Fruit fly (Drosophila melanogaster) whole organism, embryonic: ENCODE data around the gene Gbs-76A.

ENCODE experiments used
- Abd-B ChIP-seq: fragments of 200-800 bp; sonication (Bioruptor generic); optimal IDR thresholded peaks from 2 replicates; lab custom pipeline; 2018; ENCODE audit warnings: missing biosample characterization, mild to moderate bottlenecking, missing genetic modification characterization, moderate library complexity
- Aef1 ChIP-seq: fragments of 200-800 bp; sonication (Bioruptor generic); IDR thresholded peaks from 3 replicates; pipeline ENCODE4 v1.3.6; 2022; ENCODE audit warnings: missing biosample characterization, missing genetic modification characterization
- CG10321 ChIP-seq: fragments of 200-800 bp; sonication (Bioruptor generic); IDR thresholded peaks from 2 replicates; pipeline ENCODE4 v1.3.6; 2022; ENCODE audit warnings: missing biosample characterization, missing genetic modification characterization
- CG10366 ChIP-seq: fragments of 200-800 bp; sonication (Bioruptor generic); IDR thresholded peaks from 2 replicates; pipeline ENCODE4 v1.3.6; 2022; ENCODE audit warnings: missing biosample characterization, missing genetic modification characterization
- CG11504 ChIP-seq: fragments of 200-800 bp; sonication (Bioruptor generic); optimal IDR thresholded peaks from 3 replicates; lab custom pipeline; 2019; ENCODE audit warnings: missing biosample characterization, mild to moderate bottlenecking, missing genetic modification characterization, moderate library complexity
- CG11695 ChIP-seq: fragments of 200-800 bp; sonication (Bioruptor generic); IDR thresholded peaks from 3 replicates; pipeline ENCODE4 v1.3.6; 2022; ENCODE audit warnings: missing biosample characterization, missing genetic modification characterization
- CG12391 ChIP-seq: fragments of 200-800 bp; sonication (Bioruptor generic); optimal IDR thresholded peaks from 3 replicates; lab custom pipeline; 2018; ENCODE audit warnings: missing biosample characterization, mild to moderate bottlenecking, missing genetic modification characterization, moderate library complexity
- CG14965 ChIP-seq: fragments of 200-800 bp; sonication (Bioruptor generic); optimal IDR thresholded peaks from 2 replicates; lab custom pipeline; 2016; ENCODE audit warnings: missing biosample characterization, missing genetic modification characterization, borderline replicate concordance
- CG2199 ChIP-seq: fragments of 200-800 bp; sonication (Bioruptor generic); IDR thresholded peaks from 3 replicates; pipeline ENCODE4 v1.3.6; 2022; ENCODE audit warnings: missing biosample characterization, missing genetic modification characterization
- CG2678 ChIP-seq: fragments of 200-800 bp; sonication (Bioruptor generic); optimal IDR thresholded peaks from 3 replicates; lab custom pipeline; 2019; ENCODE audit warnings: missing biosample characterization, mild to moderate bottlenecking, missing genetic modification characterization, moderate library complexity
- CG31224 ChIP-seq: fragments of 200-800 bp; sonication (Bioruptor generic); IDR thresholded peaks from 2 replicates; pipeline ENCODE4 v1.3.6; 2022; ENCODE audit warnings: missing biosample characterization, missing genetic modification characterization
- CG31441 ChIP-seq: fragments of 200-800 bp; sonication (Bioruptor generic); IDR thresholded peaks from 2 replicates; pipeline ENCODE4 v1.3.6; 2022; ENCODE audit warnings: missing biosample characterization, missing genetic modification characterization
- CG4360 ChIP-seq: fragments of 200-800 bp; sonication (Bioruptor generic); IDR thresholded peaks from 2 replicates; pipeline ENCODE4 v1.3.6; 2022; ENCODE audit warnings: missing biosample characterization, missing genetic modification characterization
- CG4820 ChIP-seq: fragments of 200-800 bp; sonication (Bioruptor generic); optimal IDR thresholded peaks from 3 replicates; lab custom pipeline; 2016; ENCODE audit warnings: missing biosample characterization, missing genetic modification characterization
- CG8388 ChIP-seq: fragments of 200-800 bp; sonication (Bioruptor generic); optimal IDR thresholded peaks from 2 replicates; lab custom pipeline; 2019; ENCODE audit warnings: missing biosample characterization, mild to moderate bottlenecking, missing genetic modification characterization, moderate library complexity
- Camta ChIP-seq: fragments of 200-800 bp; sonication (Bioruptor generic); optimal IDR thresholded peaks from 2 replicates; lab custom pipeline; 2016; ENCODE audit warnings: missing biosample characterization, missing genetic modification characterization
- Hey ChIP-seq: fragments of 200-800 bp; sonication (Bioruptor generic); optimal IDR thresholded peaks from 3 replicates; lab custom pipeline; 2018; ENCODE audit warnings: missing biosample characterization, mild to moderate bottlenecking, missing genetic modification characterization
- Hr51 ChIP-seq, 2 experiments: fragments of 200-800 bp; sonication (Bioruptor generic); optimal IDR thresholded peaks; 2 replicates in 1 of 2; 3 replicates in 1 of 2; lab custom pipeline; 2016 to 2018; ENCODE audit warnings: missing biosample characterization in 2 of 2, missing genetic modification characterization in 2 of 2, mild to moderate bottlenecking in 1 of 2, moderate library complexity in 1 of 2
- Med ChIP-seq: fragments of 200-800 bp; sonication (Bioruptor generic); peaks from one replicate; lab custom pipeline; 2016; ENCODE audit warnings: missing biosample characterization, missing genetic modification characterization, mild to moderate bottlenecking, inconsistent platforms, moderate library complexity
- Nf-YA ChIP-seq: fragments of 200-800 bp; sonication (Bioruptor generic); IDR thresholded peaks from 2 replicates; pipeline ENCODE4 v1.3.6; 2022; ENCODE audit warnings: missing biosample characterization, missing genetic modification characterization
- NfI ChIP-seq: fragments of 200-800 bp; sonication (Bioruptor generic); optimal IDR thresholded peaks from 3 replicates; lab custom pipeline; 2018; ENCODE audit warnings: missing biosample characterization, mild to moderate bottlenecking, missing genetic modification characterization, moderate library complexity
- PHDP ChIP-seq: fragments of 200-800 bp; sonication (Bioruptor generic); optimal IDR thresholded peaks from 3 replicates; lab custom pipeline; 2018; ENCODE audit warnings: missing biosample characterization, mild to moderate bottlenecking, missing genetic modification characterization, moderate library complexity
- Sox102F ChIP-seq: fragments of 200-800 bp; sonication (Bioruptor generic); optimal IDR thresholded peaks from 2 replicates; lab custom pipeline; 2018; ENCODE audit warnings: missing biosample characterization, mild to moderate bottlenecking, missing genetic modification characterization, moderate library complexity
- Sry-δ ChIP-seq: fragments of 200-800 bp; sonication (Bioruptor generic); optimal IDR thresholded peaks from 2 replicates; lab custom pipeline; 2016; ENCODE audit warnings: missing biosample characterization, missing genetic modification characterization
- Ssrp ChIP-seq: fragments of 200-800 bp; sonication (Bioruptor generic); optimal IDR thresholded peaks from 2 replicates; lab custom pipeline; 2018; ENCODE audit warnings: missing biosample characterization, mild to moderate bottlenecking, missing genetic modification characterization, moderate library complexity
- Usf ChIP-seq: fragments of 200-800 bp; sonication (Bioruptor generic); optimal IDR thresholded peaks from 2 replicates; lab custom pipeline; 2017; ENCODE audit warnings: missing genotype, missing biosample characterization, missing genetic modification characterization
- ash1 ChIP-seq: fragments of 200-800 bp; sonication (Bioruptor generic); optimal IDR thresholded peaks from 2 replicates; lab custom pipeline; 2018; ENCODE audit warnings: missing biosample characterization, mild to moderate bottlenecking, missing genetic modification characterization
- cg ChIP-seq: fragments of 200-800 bp; sonication (Bioruptor generic); optimal IDR thresholded peaks from 3 replicates; lab custom pipeline; 2019; ENCODE audit warnings: missing biosample characterization, mild to moderate bottlenecking, missing genetic modification characterization, moderate library complexity
- corto ChIP-seq: fragments of 200-800 bp; sonication (Bioruptor generic); optimal IDR thresholded peaks from 2 replicates; lab custom pipeline; 2016; ENCODE audit warnings: missing biosample characterization, mild to moderate bottlenecking, missing genetic modification characterization, moderate library complexity
- croc ChIP-seq: fragments of 200-800 bp; sonication (Bioruptor generic); conservative IDR thresholded peaks from 3 replicates; pipeline ENCODE4 v1.3.6; 2022; ENCODE audit warnings: missing biosample characterization, missing genetic modification characterization
- crol ChIP-seq: fragments of 200-800 bp; sonication (Bioruptor generic); IDR thresholded peaks from 2 replicates; pipeline ENCODE4 v1.3.6; 2022; ENCODE audit warnings: missing biosample characterization, missing genetic modification characterization
- dan ChIP-seq: fragments of 200-800 bp; sonication (Bioruptor generic); IDR thresholded peaks from 2 replicates; pipeline ENCODE4 v1.3.6; 2022; ENCODE audit warnings: missing biosample characterization, missing genetic modification characterization
- en ChIP-seq: fragments of 200-800 bp; sonication (Bioruptor generic); optimal IDR thresholded peaks from 2 replicates; lab custom pipeline; 2016; ENCODE audit warnings: missing biosample characterization, missing genetic modification characterization
- gem ChIP-seq: fragments of 200-800 bp; sonication (Bioruptor generic); optimal IDR thresholded peaks from 2 replicates; lab custom pipeline; 2019; ENCODE audit warnings: missing biosample characterization, mild to moderate bottlenecking, missing genetic modification characterization, moderate library complexity
- lilli ChIP-seq: fragments of 200-800 bp; sonication (Bioruptor generic); optimal IDR thresholded peaks from 3 replicates; lab custom pipeline; 2016; ENCODE audit warnings: missing biosample characterization, missing genetic modification characterization
- lola ChIP-seq, 3 experiments: fragments of >200 bp in 2 of 3; fragments of 200-800 bp in 1 of 3; sonication (Bioruptor generic) in 1 of 3; optimal IDR thresholded peaks; 2 replicates each; lab custom pipeline; 2017 to 2019; ENCODE audit warnings: missing biosample characterization in 3 of 3, missing genetic modification characterization in 3 of 3, mild to moderate bottlenecking in 1 of 3, moderate library complexity in 1 of 3
- odd ChIP-seq: fragments of 200-800 bp; sonication (Bioruptor generic); optimal IDR thresholded peaks from 2 replicates; lab custom pipeline; 2017; ENCODE audit warnings: missing biosample characterization, mild to moderate bottlenecking, missing genetic modification characterization
- phol ChIP-seq: fragments of 200-800 bp; sonication (Bioruptor generic); optimal IDR thresholded peaks from 3 replicates; lab custom pipeline; 2018; ENCODE audit warnings: missing biosample characterization, mild to moderate bottlenecking, missing genetic modification characterization, moderate library complexity
- ranshi ChIP-seq: fragments of 200-800 bp; sonication (Bioruptor generic); IDR thresholded peaks from 2 replicates; pipeline ENCODE4 v1.3.6; 2022; ENCODE audit warnings: missing biosample characterization, missing genetic modification characterization
- rib ChIP-seq: fragments of 200-800 bp; sonication (Bioruptor generic); IDR thresholded peaks from 2 replicates; pipeline ENCODE4 v1.3.6; 2022; ENCODE audit warnings: missing biosample characterization, missing genetic modification characterization
- scrt ChIP-seq: fragments of 200-800 bp; sonication (Bioruptor generic); optimal IDR thresholded peaks from 2 replicates; lab custom pipeline; 2018; ENCODE audit warnings: missing biosample characterization, mild to moderate bottlenecking, missing genetic modification characterization, moderate library complexity
- slbo ChIP-seq: fragments of 200-800 bp; sonication (Bioruptor generic); IDR thresholded peaks from 2 replicates; pipeline ENCODE4 v1.3.6; 2022; ENCODE audit warnings: missing biosample characterization, missing genetic modification characterization
- tio ChIP-seq: fragments of 200-800 bp; sonication (Bioruptor generic); optimal IDR thresholded peaks from 2 replicates; lab custom pipeline; 2017; ENCODE audit warnings: missing biosample characterization, missing genetic modification characterization, inconsistent platforms
- tna ChIP-seq: fragments of 200-800 bp; sonication (Bioruptor generic); IDR thresholded peaks from 2 replicates; pipeline ENCODE4 v1.3.6; 2022; ENCODE audit warnings: missing biosample characterization, missing genetic modification characterization; ENCODE audit not compliant: partially characterized antibody

The Gbs-76A gene

dm6 chr3L:19234922-19235702 lies 57.5 kb downstream of the Gbs-76A start, which contains the start of gene fz2 (continued):
- TF ChIP-seq scrt (GFP tag; lab: Kevin White, UChicago) (peak; percentile 33), NfI (GFP tag; lab: Kevin White, UChicago) (no peak), crol (GFP tag; lab: Robert Waterston, UW) (0 out of 2 replicates have a peak, but pooled peaks have one; percentile 15), tio (GFP tag; lab: Kevin White, UChicago) (no peak), ash1 (GFP tag; lab: Kevin White, UChicago) (no peak), CG4820 (GFP tag; lab: Kevin White, UChicago) (no peak), dan (GFP tag; lab: Robert Waterston, UW) (no peak), odd (no peak), rib (GFP tag; lab: Robert Waterston, UW) (0 out of 2 replicates have a peak, but pooled peaks have one; percentile 28), en (GFP tag; lab: Kevin White, UChicago) (no peak), CG10366 (GFP tag; lab: Robert Waterston, UW) (0 out of 2 replicates have a peak, but pooled peaks have one; percentile 12), croc (GFP tag; lab: Robert Waterston, UW) (no peak), Nf-YA (GFP tag; lab: Robert Waterston, UW) (no peak), cg (GFP tag; lab: Kevin White, UChicago) (peak; percentile 54)
- TF ChIP-seq, all 482 proteins: peak for 26

DNA sequence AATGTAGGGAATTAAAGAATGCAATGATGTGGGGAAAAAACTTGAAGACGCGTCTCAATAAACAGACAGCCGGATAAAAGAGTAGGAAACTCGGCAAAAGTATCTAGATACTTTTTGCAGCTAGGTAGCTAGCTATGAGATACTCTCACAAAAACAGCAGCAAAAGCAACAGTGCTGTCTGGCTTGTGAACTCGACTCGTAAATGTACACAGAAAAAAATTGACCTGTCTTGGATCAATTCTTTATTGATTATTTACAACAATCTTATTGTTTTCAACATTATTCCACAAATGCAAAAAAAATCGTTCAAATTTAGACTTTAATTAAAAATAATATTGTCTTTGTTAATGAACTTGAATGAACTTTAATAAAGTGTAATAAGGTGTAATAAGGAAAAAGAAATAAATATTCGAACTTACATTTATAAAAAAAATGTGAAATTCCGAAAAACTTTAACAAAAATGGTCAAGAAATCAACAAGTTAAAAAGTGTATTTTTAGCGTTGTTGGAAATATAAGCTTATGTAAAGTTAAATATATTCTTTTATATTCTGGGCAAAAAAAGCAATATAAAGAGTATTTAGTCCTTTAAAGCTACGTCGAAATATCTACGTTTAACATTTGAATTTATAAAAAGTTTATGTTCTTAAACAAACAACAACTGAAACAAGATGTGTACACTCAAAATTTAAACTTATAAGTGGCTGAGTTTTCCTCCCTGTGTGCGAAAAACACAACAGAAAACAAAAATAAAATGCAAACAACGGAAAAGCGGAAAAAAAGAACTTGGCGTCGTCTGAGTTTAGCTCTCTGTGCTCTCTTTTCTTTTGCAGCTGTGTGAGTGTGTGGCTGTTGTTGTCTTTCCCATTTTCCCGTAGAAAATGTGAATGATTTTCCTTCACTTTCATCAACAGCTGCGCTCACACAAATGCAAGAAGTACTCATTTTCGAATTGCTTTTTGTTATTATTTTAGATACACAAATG lies 58.5 kb downstream of the Gbs-76A start:
- TF ChIP-seq Med (GFP tag; lab: Kevin White, UChicago) (peak; percentile 59), lola (GFP tag; optimal IDR thresholded peaks at IDR 0.05; lab: Kevin White, UChicago) (peak in 1 of 3 experiments; percentile 32), PHDP (peak; percentile 14), corto (no peak), CG11695 (GFP tag; lab: Robert Waterston, UW) (0 out of 3 replicates have a peak, but pooled peaks have one; percentile 8), Sox102F (GFP tag; lab: Kevin White, UChicago) (peak; percentile 28), Abd-B (peak; percentile 23), tna (GFP tag; lab: Robert Waterston, UW) (no peak), Hr51 (GFP tag; optimal IDR thresholded peaks at IDR 0.05; lab: Kevin White, UChicago) (peak in 1 of 2 experiments; percentile 12), Nf-YA (GFP tag; lab: Robert Waterston, UW) (no peak), CG4360 (GFP tag; lab: Robert Waterston, UW) (peak; percentile 58; the same call in 1 of the 2 replicates), CG12391 (tag; lab: Kevin White, UChicago) (peak; percentile 36), Sry-δ (GFP tag; lab: Kevin White, UChicago) (no peak), ranshi (GFP tag; lab: Robert Waterston, UW) (0 out of 2 replicates have a peak, but pooled peaks have one; percentile 12), CG10321 (GFP tag; lab: Robert Waterston, UW) (no peak), Ssrp (tag; lab: Kevin White, UChicago) (peak; percentile 10), CG2678 (tag; lab: Kevin White, UChicago) (peak; percentile 33), Usf (GFP tag; lab: Kevin White, UChicago) (no peak), CG14965 (GFP tag; lab: Kevin White, UChicago) (no peak), gem (peak; percentile 45), CG2199 (no peak), slbo (GFP tag; lab: Robert Waterston, UW) (no peak), Camta (GFP tag; lab: Kevin White, UChicago) (no peak), CG31224 (GFP tag; lab: Robert Waterston, UW) (no peak), CG8388 (GFP tag; lab: Kevin White, UChicago) (peak; percentile 13), CG31441 (GFP tag; lab: Robert Waterston, UW) (peak; percentile 41; the same call in 1 of the 2 replicates), CG11504 (tag; lab: Kevin White, UChicago) (peak; percentile 22), Aef1 (no peak), Hey (tag; lab: Kevin White, UChicago) (no peak), lilli (no peak), phol (tag; lab: Kevin White, UChicago) (peak; percentile 34)
